Fruit fly (Drosophila melanogaster): ENCODE measurements around the gene fbp.
A peak's percentile ranks its signal among the peaks of the same experiment; 100 is the strongest.

Gene fbp

DNA sequence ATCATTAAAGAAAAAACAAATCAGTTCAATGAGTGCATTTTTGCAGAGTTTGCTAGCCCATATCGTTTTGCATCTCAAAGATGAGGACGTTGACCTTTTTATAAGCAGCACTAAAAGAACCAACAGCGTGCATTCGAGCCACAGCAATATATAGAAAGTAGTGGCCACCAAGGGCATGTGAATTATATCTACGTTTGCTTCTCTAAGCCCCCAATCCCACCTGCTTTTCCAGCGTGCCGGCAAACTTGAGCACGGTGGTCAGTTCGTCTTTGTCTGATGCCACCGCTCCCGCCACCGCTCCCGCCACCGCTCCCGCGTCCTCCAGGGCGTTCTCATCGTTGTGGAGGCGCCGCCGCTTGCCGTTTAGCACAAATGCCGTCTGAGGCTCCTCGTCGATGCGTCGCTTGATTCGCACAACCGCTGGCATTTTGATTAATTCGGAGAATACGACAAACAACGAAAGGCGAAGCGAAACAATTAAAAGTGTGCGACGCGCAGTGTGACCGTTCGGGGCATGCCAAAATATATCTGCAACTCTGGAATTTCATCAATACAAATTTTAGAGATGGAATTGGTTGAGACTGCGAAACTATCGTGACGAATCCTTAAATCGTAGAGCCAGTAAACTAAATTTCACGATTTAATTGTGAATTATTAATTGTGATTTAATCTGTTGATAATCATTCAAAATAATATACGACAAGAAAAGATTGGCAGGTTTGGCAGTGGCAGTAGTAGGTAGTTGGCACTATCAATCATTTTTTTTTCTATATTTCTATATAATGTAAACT, 31.6 kb upstream of the fbp start (continued):
- TF ChIP-seq CG7786 (GFP tag; optimal IDR thresholded peaks at IDR 0.05) (peak; percentile 46), CG4617 (GFP tag; optimal IDR thresholded peaks at IDR 0.05; ENCODE audit: borderline replicate concordance) (peak; percentile 82), Lim3 (GFP tag; IDR thresholded peaks at IDR 0.05) (no peak), CG11247 (GFP tag; IDR thresholded peaks at IDR 0.05) (no peak; the same call in 1 of the 2 replicates), tll (GFP tag; optimal IDR thresholded peaks at IDR 0.05) (no peak), klu (GFP tag; IDR thresholded peaks at IDR 0.05) (no peak), CG16779 (GFP tag; IDR thresholded peaks at IDR 0.05) (no peak), Fer2 (tag; optimal IDR thresholded peaks at IDR 0.05) (no peak), CG6689 (GFP tag; IDR thresholded peaks at IDR 0.05) (no peak), pum (GFP tag; optimal IDR thresholded peaks at IDR 0.05) (peak; percentile 44), CG3407 (GFP tag; optimal IDR thresholded peaks at IDR 0.05) (peak; percentile 11), bcd (GFP tag; optimal IDR thresholded peaks at IDR 0.05) (peak; percentile 39), vfl (GFP tag; optimal IDR thresholded peaks at IDR 0.05) (no peak), CG11723 (GFP tag; optimal IDR thresholded peaks at IDR 0.05) (peak; percentile 24), abd-A (tag; optimal IDR thresholded peaks at IDR 0.05) (no peak), CG16813 (GFP tag; IDR thresholded peaks at IDR 0.05; ENCODE audit: partially characterized antibody) (peak; percentile 87), slou (GFP tag; optimal IDR thresholded peaks at IDR 0.05) (no peak), sens-2 (GFP tag; IDR thresholded peaks at IDR 0.05) (no peak), CG11560 (tag; IDR thresholded peaks at IDR 0.05) (no peak), NFAT (GFP tag; IDR thresholded peaks at IDR 0.05) (peak; percentile 66), CG10274 (GFP tag; optimal IDR thresholded peaks at IDR 0.05) (no peak), caup (GFP tag; optimal IDR thresholded peaks at IDR 0.05; ENCODE audit: severe bottlenecking) (no peak), CoRest (tag; optimal IDR thresholded peaks at IDR 0.05) (peak; percentile 53), Lhr (GFP tag; optimal IDR thresholded peaks at IDR 0.05) (peak; percentile 84), CG4820 (GFP tag; optimal IDR thresholded peaks at IDR 0.05) (peak; percentile 42), CG2116 (GFP tag; optimal IDR thresholded peaks at IDR 0.05) (peak; percentile 92), ham (GFP tag; IDR thresholded peaks at IDR 0.05) (no peak), CG34376 (GFP tag; optimal IDR thresholded peaks at IDR 0.05) (no peak), CG4328 (GFP tag; optimal IDR thresholded peaks at IDR 0.05) (no peak), CG34422 (GFP tag; IDR thresholded peaks at IDR 0.05) (0 out of 3 replicates have a peak, but pooled peaks have one; percentile 55), mld (GFP tag; IDR thresholded peaks at IDR 0.05; ENCODE audit: partially characterized antibody) (no peak), emc (GFP tag; optimal IDR thresholded peaks at IDR 0.05) (no peak), chif (GFP tag; optimal IDR thresholded peaks at IDR 0.05) (peak; percentile 10 to 67), H2.0 (GFP tag; IDR thresholded peaks at IDR 0.05) (no peak), pfk (GFP tag; optimal IDR thresholded peaks at IDR 0.05) (no peak), CG10959 (GFP tag; IDR thresholded peaks at IDR 0.05) (no peak), CG3838 (GFP tag; optimal IDR thresholded peaks at IDR 0.05) (no peak), yki (optimal IDR thresholded peaks at IDR 0.05) (no peak), jigr1 (GFP tag; IDR thresholded peaks at IDR 0.05) (no peak), h (optimal IDR thresholded peaks at IDR 0.05) (no peak), PHDP (tag; optimal IDR thresholded peaks at IDR 0.05) (peak; percentile 40), NC2β (GFP tag; optimal IDR thresholded peaks at IDR 0.05) (peak; percentile 17), sc (optimal IDR thresholded peaks at IDR 0.05) (no peak), sc (GFP tag; optimal IDR thresholded peaks at IDR 0.05) (no peak), grau (tag; optimal IDR thresholded peaks at IDR 0.05) (peak; percentile 45), CG10431 (GFP tag; optimal IDR thresholded peaks at IDR 0.05) (no peak), CG6254 (GFP tag; optimal IDR thresholded peaks at IDR 0.05) (no peak), CG6683 (GFP tag; optimal IDR thresholded peaks at IDR 0.05) (no peak), CG12659 (GFP tag; optimal IDR thresholded peaks at IDR 0.05) (peak; percentile 71), Meics (GFP tag; optimal IDR thresholded peaks at IDR 0.05) (peak; percentile 59)
